Fruit fly (Drosophila melanogaster) whole organism, embryonic: ENCODE results near the gene Sfp77F.
A peak's percentile ranks its signal among the peaks of the same experiment; 100 is the strongest.

ENCODE experiments used
- CG12071 ChIP-seq: fragments of 200-800 bp; sonication (Bioruptor generic); optimal IDR thresholded peaks from 3 replicates; lab custom pipeline; 2018; ENCODE audit warnings: missing biosample characterization, mild to moderate bottlenecking, missing genetic modification characterization
- CG12659 ChIP-seq: fragments of 200-800 bp; sonication (Bioruptor generic); optimal IDR thresholded peaks from 3 replicates; lab custom pipeline; 2017; ENCODE audit warnings: mild to moderate bottlenecking, missing biosample characterization, missing genetic modification reagents, missing genetic modification characterization
- CG13424 ChIP-seq: fragments of 200-800 bp; sonication (Bioruptor generic); optimal IDR thresholded peaks from 2 replicates; lab custom pipeline; 2019; ENCODE audit warnings: missing biosample characterization, mild to moderate bottlenecking, missing genetic modification characterization, moderate library complexity
- CG14667 ChIP-seq: fragments of 200-800 bp; sonication (Bioruptor generic); IDR thresholded peaks from 2 replicates; pipeline ENCODE4 v1.3.6; 2022; ENCODE audit warnings: missing biosample characterization, missing genetic modification characterization
- CG15269 ChIP-seq: fragments of 200-800 bp; sonication (Bioruptor generic); optimal IDR thresholded peaks from 2 replicates; lab custom pipeline; 2018; ENCODE audit warnings: missing biosample characterization, mild to moderate bottlenecking, missing genetic modification characterization, moderate library complexity
- CG1529 ChIP-seq: fragments of 200-800 bp; sonication (Bioruptor generic); optimal IDR thresholded peaks from 3 replicates; lab custom pipeline; 2018; ENCODE audit warnings: missing biosample characterization, missing genetic modification characterization
- CG17186 ChIP-seq: fragments of 200-800 bp; sonication (Bioruptor generic); optimal IDR thresholded peaks from 3 replicates; lab custom pipeline; 2017; ENCODE audit warnings: missing biosample characterization, missing genetic modification reagents, missing genetic modification characterization
- CG17385 ChIP-seq: fragments of 200-800 bp; sonication (Bioruptor generic); optimal IDR thresholded peaks from 3 replicates; lab custom pipeline; 2018; ENCODE audit warnings: missing biosample characterization, mild to moderate bottlenecking, missing genetic modification characterization
- CG17912 ChIP-seq: fragments of 200-800 bp; sonication (Bioruptor generic); optimal IDR thresholded peaks from 2 replicates; lab custom pipeline; 2018; ENCODE audit warnings: missing biosample characterization, mild to moderate bottlenecking, missing genetic modification characterization
- CG18476 ChIP-seq: fragments of 200-800 bp; sonication (Bioruptor generic); optimal IDR thresholded peaks from 2 replicates; lab custom pipeline; 2016; ENCODE audit warnings: missing biosample characterization, mild to moderate bottlenecking, missing genetic modification characterization
- CG18599 ChIP-seq: fragments of 200-800 bp; sonication (Bioruptor generic); optimal IDR thresholded peaks from 3 replicates; lab custom pipeline; 2017; ENCODE audit warnings: missing biosample characterization, missing genetic modification characterization, mild to moderate bottlenecking, moderate library complexity, missing genetic modification reagents
- CG2202 ChIP-seq: fragments of 200-800 bp; sonication (Bioruptor generic); optimal IDR thresholded peaks from 2 replicates; lab custom pipeline; 2018; ENCODE audit warnings: missing biosample characterization, mild to moderate bottlenecking, missing genetic modification characterization
- CG3281 ChIP-seq: fragments of 200-800 bp; sonication (Bioruptor generic); optimal IDR thresholded peaks from 3 replicates; lab custom pipeline; 2017; ENCODE audit warnings: missing biosample characterization, mild to moderate bottlenecking, missing genetic modification characterization
- CG3995 ChIP-seq: fragments of 200-800 bp; sonication (Bioruptor generic); optimal IDR thresholded peaks from 3 replicates; lab custom pipeline; 2016; ENCODE audit warnings: missing biosample characterization, missing genetic modification characterization
- CG4360 ChIP-seq: fragments of 200-800 bp; sonication (Bioruptor generic); IDR thresholded peaks from 2 replicates; pipeline ENCODE4 v1.3.6; 2022; ENCODE audit warnings: missing biosample characterization, missing genetic modification characterization
- Ets65A ChIP-seq: fragments of 200-800 bp; sonication (Bioruptor generic); peaks from one replicate; lab custom pipeline; 2016; ENCODE audit warnings: missing biosample characterization, missing genetic modification characterization
- Fer3 ChIP-seq: fragments of 200-800 bp; sonication (Bioruptor generic); optimal IDR thresholded peaks from 2 replicates; lab custom pipeline; 2018; ENCODE audit warnings: missing biosample characterization, mild to moderate bottlenecking, missing genetic modification characterization, moderate library complexity
- Hmr ChIP-seq: fragments of 200-800 bp; sonication (Bioruptor generic); optimal IDR thresholded peaks from 3 replicates; lab custom pipeline; 2017; ENCODE audit warnings: mild to moderate bottlenecking, missing biosample characterization, missing genetic modification reagents, missing genetic modification characterization
- Hr39 ChIP-seq: fragments of >200 bp; optimal IDR thresholded peaks from 2 replicates; lab custom pipeline; 2017
- Hr51 ChIP-seq, 2 experiments: fragments of 200-800 bp; sonication (Bioruptor generic); optimal IDR thresholded peaks; 2 replicates in 1 of 2; 3 replicates in 1 of 2; lab custom pipeline; 2016 to 2018; ENCODE audit warnings: missing biosample characterization in 2 of 2, missing genetic modification characterization in 2 of 2, mild to moderate bottlenecking in 1 of 2, moderate library complexity in 1 of 2
- Hr78 ChIP-seq, 2 experiments: fragments of 200-800 bp in 1 of 2; fragments of >200 bp in 1 of 2; sonication (Bioruptor generic) in 1 of 2; optimal IDR thresholded peaks; 2 replicates each; lab custom pipeline; 2017 to 2019; ENCODE audit warnings: missing biosample characterization in 2 of 2, missing genetic modification characterization in 2 of 2, mild to moderate bottlenecking in 1 of 2, moderate library complexity in 1 of 2
- Sin3A ChIP-seq: fragments of >200 bp; optimal IDR thresholded peaks from 2 replicates; lab custom pipeline; 2018
- TFAM ChIP-seq: fragments of 200-800 bp; sonication (Bioruptor generic); optimal IDR thresholded peaks from 2 replicates; lab custom pipeline; 2017; ENCODE audit warnings: missing biosample characterization, missing genetic modification characterization, inconsistent platforms
- YL-1 ChIP-seq: fragments of 200-800 bp; sonication (Bioruptor generic); optimal IDR thresholded peaks from 3 replicates; lab custom pipeline; 2017; ENCODE audit warnings: missing biosample characterization, mild to moderate bottlenecking, missing genetic modification characterization
- ase ChIP-seq: fragments of 200-800 bp; sonication (Bioruptor generic); IDR thresholded peaks from 3 replicates; pipeline ENCODE4 v1.3.6; 2022; ENCODE audit warnings: missing biosample characterization, missing genetic modification characterization
- br ChIP-seq: fragments of >200 bp; optimal IDR thresholded peaks from 2 replicates; lab custom pipeline; 2017
- crol ChIP-seq: fragments of 200-800 bp; sonication (Bioruptor generic); IDR thresholded peaks from 2 replicates; pipeline ENCODE4 v1.3.6; 2022; ENCODE audit warnings: missing biosample characterization, missing genetic modification characterization
- cwo ChIP-seq: fragments of 200-800 bp; sonication (Bioruptor generic); optimal IDR thresholded peaks from 3 replicates; lab custom pipeline; 2017; ENCODE audit warnings: missing biosample characterization, missing genetic modification characterization, mild to moderate bottlenecking, moderate library complexity, missing genetic modification reagents
- da ChIP-seq: fragments of 200-800 bp; sonication (Bioruptor generic); optimal IDR thresholded peaks from 2 replicates; lab custom pipeline; 2016; ENCODE audit warnings: missing biosample characterization, missing genetic modification characterization
- ftz-f1 ChIP-seq: fragments of 200-800 bp; sonication (Bioruptor generic); optimal IDR thresholded peaks from 2 replicates; lab custom pipeline; 2016; ENCODE audit warnings: missing biosample characterization, missing genetic modification characterization
- gem ChIP-seq: fragments of 200-800 bp; sonication (Bioruptor generic); optimal IDR thresholded peaks from 2 replicates; lab custom pipeline; 2019; ENCODE audit warnings: missing biosample characterization, mild to moderate bottlenecking, missing genetic modification characterization, moderate library complexity
- gro ChIP-seq: fragments of 200-800 bp; sonication (Bioruptor generic); optimal IDR thresholded peaks from 2 replicates; lab custom pipeline; 2016; ENCODE audit warnings: missing biosample characterization, missing genetic modification characterization
- gt ChIP-seq: fragments of 200-800 bp; sonication (Bioruptor generic); IDR thresholded peaks from 2 replicates; pipeline ENCODE4 v1.3.6; 2022; ENCODE audit warnings: missing biosample characterization, missing genetic modification characterization
- lola ChIP-seq, 3 experiments: fragments of >200 bp in 2 of 3; fragments of 200-800 bp in 1 of 3; sonication (Bioruptor generic) in 1 of 3; optimal IDR thresholded peaks; 2 replicates each; lab custom pipeline; 2017 to 2019; ENCODE audit warnings: missing biosample characterization in 3 of 3, missing genetic modification characterization in 3 of 3, mild to moderate bottlenecking in 1 of 3, moderate library complexity in 1 of 3
- lov ChIP-seq, 2 experiments: fragments of 200-800 bp in 1 of 2; fragments of >200 bp in 1 of 2; sonication (Bioruptor generic) in 1 of 2; IDR thresholded peaks in 1 of 2; optimal IDR thresholded peaks in 1 of 2; 2 replicates in 1 of 2; 3 replicates in 1 of 2; pipeline versions ENCODE4 v1.3.6 to Lab custom; 2017 to 2022; ENCODE audit warnings: missing biosample characterization in 1 of 2, missing genetic modification characterization in 1 of 2
- mam ChIP-seq: fragments of 200-800 bp; sonication (Bioruptor generic); optimal IDR thresholded peaks from 3 replicates; lab custom pipeline; 2016; ENCODE audit warnings: missing biosample characterization, missing genetic modification characterization
- repo ChIP-seq: fragments of 200-800 bp; sonication (Bioruptor generic); optimal IDR thresholded peaks from 2 replicates; lab custom pipeline; 2016; ENCODE audit warnings: missing biosample characterization, missing genetic modification characterization
- scrt ChIP-seq: fragments of 200-800 bp; sonication (Bioruptor generic); optimal IDR thresholded peaks from 2 replicates; lab custom pipeline; 2018; ENCODE audit warnings: missing biosample characterization, mild to moderate bottlenecking, missing genetic modification characterization, moderate library complexity
- sens ChIP-seq: fragments of 200-800 bp; sonication (Bioruptor generic); peaks from one replicate; lab custom pipeline; 2016; ENCODE audit warnings: missing biosample characterization, missing genetic modification characterization
- sim ChIP-seq: fragments of 200-800 bp; sonication (Bioruptor generic); IDR thresholded peaks from 2 replicates; pipeline ENCODE4 v1.3.6; 2022; ENCODE audit warnings: missing biosample characterization, missing genetic modification characterization
- twi ChIP-seq: fragments of 200-800 bp; optimal IDR thresholded peaks from 2 replicates; lab custom pipeline; 2019; ENCODE audit warnings: missing biosample characterization, mild to moderate bottlenecking, missing genetic modification characterization, moderate library complexity
- yki ChIP-seq: fragments of >200 bp; optimal IDR thresholded peaks from 3 replicates; lab custom pipeline; 2018
- zf30C ChIP-seq: fragments of 200-800 bp; sonication (Bioruptor generic); optimal IDR thresholded peaks from 3 replicates; lab custom pipeline; 2018; ENCODE audit warnings: missing biosample characterization, mild to moderate bottlenecking, missing genetic modification characterization

Sfp77F gene

DNA sequence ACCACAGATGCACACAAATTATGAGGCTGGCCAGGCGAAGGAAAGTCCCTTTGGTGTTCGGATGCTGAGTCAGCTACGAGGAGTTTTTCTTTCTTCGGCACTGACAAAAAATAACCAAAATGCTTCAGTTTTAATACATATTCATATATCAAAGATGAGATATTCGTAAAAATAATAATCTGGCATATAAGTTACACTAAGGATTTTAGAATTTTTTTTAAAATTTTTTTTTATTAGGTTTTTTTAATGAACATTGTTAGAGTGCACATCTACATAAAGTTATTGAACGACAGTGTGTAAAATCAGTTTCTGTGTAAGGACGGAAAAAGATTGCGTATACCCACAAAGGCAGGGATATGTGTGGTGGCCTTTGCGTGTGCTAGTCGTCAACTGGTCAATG lies 9.7 kb upstream of the Sfp77F start (continued):
- TF ChIP-seq scrt (GFP tag; lab: Kevin White, UChicago) (peak; percentile 28), Hr39 (no peak), gro (GFP tag; lab: Kevin White, UChicago) (no peak), repo (no peak), da (GFP tag; lab: Kevin White, UChicago) (no peak), CG4360 (no peak), gt (GFP tag; lab: Robert Waterston, UW) (no peak), zf30C (GFP tag; lab: Kevin White, UChicago) (no peak), ftz-f1 (GFP tag; lab: Kevin White, UChicago) (no peak), CG15269 (peak; percentile 30), cwo (GFP tag; lab: Kevin White, UChicago) (peak; percentile 15), gem (tag; lab: Kevin White, UChicago) (peak; percentile 59), Hmr (peak; percentile 47), CG17186 (GFP tag; lab: Kevin White, UChicago) (no peak), CG17385 (GFP tag; lab: Kevin White, UChicago) (peak; percentile 9), CG12659 (GFP tag; lab: Kevin White, UChicago) (no peak), sim (GFP tag; lab: Robert Waterston, UW) (no peak), CG3995 (GFP tag; lab: Kevin White, UChicago) (no peak), YL-1 (GFP tag; lab: Kevin White, UChicago) (no peak), CG17912 (GFP tag; lab: Kevin White, UChicago) (no peak), Fer3 (tag; lab: Kevin White, UChicago) (peak; percentile 2), br (no peak), CG1529 (GFP tag; lab: Kevin White, UChicago) (no peak), twi (tag; lab: Kevin White, UChicago) (no peak), CG2202 (no peak), CG13424 (peak; percentile 42), ase (GFP tag; lab: Robert Waterston, UW) (no peak), TFAM (no peak), CG18476 (GFP tag; lab: Kevin White, UChicago) (no peak), CG3281 (GFP tag; lab: Kevin White, UChicago) (no peak), lov (optimal IDR thresholded peaks at IDR 0.05; lab: Kevin White, UChicago) (no peak), lov (GFP tag; IDR thresholded peaks at IDR 0.05; lab: Robert Waterston, UW) (no peak), Hr51 (GFP tag; optimal IDR thresholded peaks at IDR 0.05; lab: Kevin White, UChicago) (peak in 1 of 2 experiments; percentile 32), CG14667 (GFP tag; lab: Robert Waterston, UW) (no peak), crol (no peak), Hr78 (GFP tag; optimal IDR thresholded peaks at IDR 0.05; lab: Kevin White, UChicago) (no peak), yki (lab: Kevin White, UChicago) (no peak), mam (GFP tag; lab: Kevin White, UChicago) (no peak), CG18599 (GFP tag; lab: Kevin White, UChicago) (peak; percentile 61), lola (GFP tag; optimal IDR thresholded peaks at IDR 0.05; lab: Kevin White, UChicago) (no peak), CG12071 (GFP tag; lab: Kevin White, UChicago) (no peak), sens (peak; percentile 24)

dm6 chr3L:20905495-20905894 lies 8.3 kb upstream of the Sfp77F start, which contains the start of gene CG11458:
Gene CG11458 (plus strand): TSS chr3L:20905795.
- peak; percentile 23 for TF ChIP-seq Ets65A (GFP tag; lab: Kevin White, UChicago)
- TF ChIP-seq Sin3A = no peak
